Worm (Caenorhabditis elegans): ENCODE data around the gene sqt-3.

Gene sqt-3

ce11 chrV:12331820-12332219 is 20.7 kb upstream of the sqt-3 start (continued):
- TF ChIP-seq ama-1 (optimal IDR thresholded peaks at IDR 0.05) (no peak), ama-1 (GFP tag; optimal IDR thresholded peaks at IDR 0.05) (no peak), ZK185.1 (tag; optimal IDR thresholded peaks at IDR 0.05; ENCODE audit: poor library complexity, severe bottlenecking) (no peak), ceh-40 (GFP tag; IDR thresholded peaks at IDR 0.05) (no peak), pha-4 (tag; optimal IDR thresholded peaks at IDR 0.05) (no peak), gei-17 (GFP tag; optimal IDR thresholded peaks at IDR 0.05) (no peak), dpff-1 (tag; optimal IDR thresholded peaks at IDR 0.05) (no peak), mel-28 (tag; optimal IDR thresholded peaks at IDR 0.05; ENCODE audit: borderline replicate concordance) (no peak), nhr-27 (tag; optimal IDR thresholded peaks at IDR 0.05) (no peak), F39B2.1 (GFP tag; IDR thresholded peaks at IDR 0.05) (no peak), madf-3 (GFP tag; IDR thresholded peaks at IDR 0.05) (peak; percentile 70; the same call in 1 of the 2 replicates), ztf-26 (tag; optimal IDR thresholded peaks at IDR 0.05) (peak; percentile 49), let-607 (tag; optimal IDR thresholded peaks at IDR 0.05) (no peak), ceh-27 (GFP tag; optimal IDR thresholded peaks at IDR 0.05) (peak; percentile 21), sptf-2 (GFP tag; optimal IDR thresholded peaks at IDR 0.05) (no peak), C17E4.6 (GFP tag; IDR thresholded peaks at IDR 0.05) (no peak), lsy-27 (tag; optimal IDR thresholded peaks at IDR 0.05; ENCODE audit: borderline replicate concordance, insufficient read depth) (no peak), dpl-1 (GFP tag; optimal IDR thresholded peaks at IDR 0.05) (no peak), T26A5.8 (tag; optimal IDR thresholded peaks at IDR 0.05) (no peak), zfh-2 (GFP tag; conservative IDR thresholded peaks at IDR 0.05) (no peak), lin-40 (tag; optimal IDR thresholded peaks at IDR 0.05) (no peak), B0035.1 (tag; optimal IDR thresholded peaks at IDR 0.05) (no peak), snpc-1.1 (tag; optimal IDR thresholded peaks at IDR 0.05; ENCODE audit: insufficient read depth) (peak; percentile 26), hsf-1 (GFP tag; IDR thresholded peaks at IDR 0.05) (no peak), attf-6 (GFP tag; IDR thresholded peaks at IDR 0.05) (no peak), F57A8.1 (GFP tag; optimal IDR thresholded peaks at IDR 0.05) (no peak), tbx-9 (tag; optimal IDR thresholded peaks at IDR 0.05; ENCODE audit: borderline replicate concordance) (no peak), repo-1 (tag; optimal IDR thresholded peaks at IDR 0.05) (no peak), K12H6.12 (tag; optimal IDR thresholded peaks at IDR 0.05) (peak; percentile 2), dox-1 (GFP tag; IDR thresholded peaks at IDR 0.05) (no peak), nfyb-1 (GFP tag; IDR thresholded peaks at IDR 0.05) (no peak; the same call in 1 of the 2 replicates), Y67H2A.10 (GFP tag; conservative IDR thresholded peaks at IDR 0.05) (no peak), Y79H2A.3 (GFP tag; conservative IDR thresholded peaks at IDR 0.05) (no peak), ztf-28 (GFP tag; IDR thresholded peaks at IDR 0.05) (0 out of 2 replicates have a peak, but pooled peaks have one; percentile 65), akir-1 (GFP tag; optimal IDR thresholded peaks at IDR 0.05) (no peak), B0019.2 (GFP tag; conservative IDR thresholded peaks at IDR 0.05) (no peak), lin-54 (GFP tag; optimal IDR thresholded peaks at IDR 0.05) (no peak), ets-4 (GFP tag; optimal IDR thresholded peaks at IDR 0.05) (no peak), him-1 (tag; optimal IDR thresholded peaks at IDR 0.05) (peak; percentile 81), unc-130 (GFP tag; optimal IDR thresholded peaks at IDR 0.05) (no peak), ceh-79 (tag; optimal IDR thresholded peaks at IDR 0.05) (no peak), unc-62 (GFP tag; optimal IDR thresholded peaks at IDR 0.05) (no peak), atf-7 (tag; optimal IDR thresholded peaks at IDR 0.05) (no peak), ceh-58 (GFP tag; IDR thresholded peaks at IDR 0.05) (no peak), lin-35 (GFP tag; optimal IDR thresholded peaks at IDR 0.05) (peak in 1 of 3 experiments; percentile 16), zim-3 (tag; optimal IDR thresholded peaks at IDR 0.05) (no peak), madf-6 (GFP tag; IDR thresholded peaks at IDR 0.05) (no peak), attf-5 (GFP tag; optimal IDR thresholded peaks at IDR 0.05) (no peak), F52B5.7 (tag; optimal IDR thresholded peaks at IDR 0.05) (no peak)
